Worm (Caenorhabditis elegans) whole organism, midembryonic: ENCODE measurements around the gene srj-10.

Source experiments
- T22C8.4 ChIP-seq: fragments of 200-800 bp; sonication (Bioruptor generic); IDR thresholded peaks from 2 replicates; pipeline ENCODE4 v1.3.6; 2022; ENCODE audit warnings: missing genetic modification characterization, missing compliant biosample characterization
- cog-1 ChIP-seq: sonication (generic microtip); optimal IDR thresholded peaks from 2 replicates; lab custom pipeline; 2016; ENCODE audit warnings: missing genetic modification characterization, missing compliant biosample characterization
- flt-1 ChIP-seq: fragments of 200-800 bp; sonication (Bioruptor generic); IDR thresholded peaks from 2 replicates; pipeline ENCODE4 v1.3.6; 2022; ENCODE audit warnings: missing genetic modification characterization, missing compliant biosample characterization
- med-1 ChIP-seq: sonication (generic microtip); optimal IDR thresholded peaks from 2 replicates; lab custom pipeline; 2017; ENCODE audit warnings: missing genetic modification characterization, mild to moderate bottlenecking, missing compliant biosample characterization, antibody characterized with exemption, missing genetic modification reagents; ENCODE audit not compliant: insufficient read depth
- ref-1 ChIP-seq: fragments of 200-800 bp; sonication (Bioruptor generic); conservative IDR thresholded peaks from 2 replicates; pipeline ENCODE4 v1.3.6; 2022; ENCODE audit warnings: missing genetic modification reagents, missing genetic modification characterization, missing compliant biosample characterization
- tab-1 ChIP-seq: fragments of 200-800 bp; sonication (Bioruptor generic); IDR thresholded peaks from 2 replicates; pipeline ENCODE4 v1.3.6; 2022; ENCODE audit warnings: missing genetic modification characterization, missing compliant biosample characterization
- ztf-23 ChIP-seq: fragments of 200-800 bp; sonication (Bioruptor generic); IDR thresholded peaks from 2 replicates; pipeline ENCODE4 v1.3.6; 2022; ENCODE audit warnings: missing genetic modification reagents, missing genetic modification characterization, missing compliant biosample characterization

ce11 chrV:16047052-16047451 is 26.7 kb downstream of the srj-10 start:
- no peak for TF ChIP-seq ref-1 (GFP tag; lab: Robert Waterston, UW)
- no peak for TF ChIP-seq med-1 (GFP tag; lab: Kevin White, UChicago)
- no peak for TF ChIP-seq tab-1
- TF ChIP-seq cog-1 (tag; lab: Kevin White, UChicago): no peak
- no peak for TF ChIP-seq ztf-23 (GFP tag; lab: Robert Waterston, UW)
- TF ChIP-seq T22C8.4 (GFP tag; lab: Robert Waterston, UW): no peak
- TF ChIP-seq flt-1 (GFP tag; lab: Robert Waterston, UW): no peak
